Fruit fly (Drosophila melanogaster): ENCODE measurements around the gene CG15571.

dm6 chrX:4186737-4187136 is 30.5 kb downstream of the CG15571 start:
- TF ChIP-seq sv (GFP tag; optimal IDR thresholded peaks at IDR 0.05) (no peak), CG9705 (GFP tag; optimal IDR thresholded peaks at IDR 0.05) (no peak), GATAd (GFP tag; optimal IDR thresholded peaks at IDR 0.05) (no peak), woc (GFP tag; optimal IDR thresholded peaks at IDR 0.05) (no peak)

All from whole organism, wandering third instar larva.